Worm (Caenorhabditis elegans): ENCODE data around the gene ZK899.7.

- no peak for TF ChIP-seq cog-1 (tag; optimal IDR thresholded peaks at IDR 0.05)
- TF ChIP-seq tab-1 (GFP tag; IDR thresholded peaks at IDR 0.05) = no peak
Observed at ce11 chrX:9402464-9402863, 46.8 kb downstream of the ZK899.7 start.
